Fruit fly (Drosophila melanogaster) whole organism: ENCODE measurements around the gene CG12496.
A peak's percentile ranks its signal among the peaks of the same experiment; 100 is the strongest.

Experiments used
- CG8478 ChIP-seq: fragments of >200 bp; optimal IDR thresholded peaks from 2 replicates; lab custom pipeline; 2018; ENCODE audit warnings: inconsistent platforms
- Dll ChIP-seq: fragments of >200 bp; optimal IDR thresholded peaks from 2 replicates; lab custom pipeline; 2017
- EcR ChIP-seq, 2 experiments: fragments of >200 bp; optimal IDR thresholded peaks; 2 replicates each; lab custom pipeline; 2017; ENCODE audit warnings: missing biosample characterization in 2 of 2, missing genetic modification characterization in 2 of 2, missing genetic modification reagents in 2 of 2
- pan ChIP-seq: fragments of >200 bp; optimal IDR thresholded peaks from 2 replicates; lab custom pipeline; 2017
- psq ChIP-seq: fragments of >200 bp; optimal IDR thresholded peaks from 2 replicates; lab custom pipeline; 2017
- usp ChIP-seq: fragments of >200 bp; optimal IDR thresholded peaks from 2 replicates; lab custom pipeline; 2017; ENCODE audit warnings: missing biosample characterization, missing genetic modification characterization, mixed read lengths

The CG12496 gene

dm6 chrX:2410805-2411204, at the start of gene CG12496:
CG12496 (minus strand) TSS chrX:2410901.
- TF ChIP-seq psq (no peak), EcR (GFP tag; optimal IDR thresholded peaks at IDR 0.05; lab: Kevin White, UChicago) (no peak), CG8478 (lab: Kevin White, UChicago) (no peak)

dm6 chrX:2459843-2460242, 49.1 kb upstream of the CG12496 start:
- no peak for TF ChIP-seq EcR (GFP tag; optimal IDR thresholded peaks at IDR 0.05; lab: Kevin White, UChicago)
- no peak for TF ChIP-seq psq
- no peak for TF ChIP-seq usp (GFP tag; lab: Kevin White, UChicago)
- no peak for TF ChIP-seq CG8478 (lab: Kevin White, UChicago)
- no peak for TF ChIP-seq pan (lab: Kevin White, UChicago)
- no peak for TF ChIP-seq Dll (lab: Kevin White, UChicago)

dm6 chrX:2457863-2458458, 47.3 kb upstream of the CG12496 start:
- TF ChIP-seq Dll (lab: Kevin White, UChicago): no peak
- no peak for TF ChIP-seq pan (lab: Kevin White, UChicago)
- no peak for TF ChIP-seq psq
- TF ChIP-seq CG8478 (lab: Kevin White, UChicago): no peak
- TF ChIP-seq usp (GFP tag; lab: Kevin White, UChicago): no peak
- no peak for TF ChIP-seq EcR (GFP tag; optimal IDR thresholded peaks at IDR 0.05; lab: Kevin White, UChicago)

dm6 chrX:2455337-2456246, 44.9 kb upstream of the CG12496 start:
- TF ChIP-seq EcR (GFP tag; optimal IDR thresholded peaks at IDR 0.05; lab: Kevin White, UChicago) (peak in 1 of 2 experiments; percentile 58), Dll (lab: Kevin White, UChicago) (no peak), usp (GFP tag; lab: Kevin White, UChicago) (no peak)

dm6 chrX:2453772-2454171, 43.1 kb upstream of the CG12496 start:
- no peak for TF ChIP-seq EcR (GFP tag; optimal IDR thresholded peaks at IDR 0.05; lab: Kevin White, UChicago)
- TF ChIP-seq pan (lab: Kevin White, UChicago): no peak
- TF ChIP-seq usp (GFP tag; lab: Kevin White, UChicago): no peak
- TF ChIP-seq psq: no peak
- TF ChIP-seq CG8478 (lab: Kevin White, UChicago): no peak
- TF ChIP-seq Dll (lab: Kevin White, UChicago): no peak

- TF ChIP-seq psq: no peak
- no peak for TF ChIP-seq EcR (GFP tag; optimal IDR thresholded peaks at IDR 0.05; lab: Kevin White, UChicago)
- TF ChIP-seq CG8478 (lab: Kevin White, UChicago): no peak
- TF ChIP-seq Dll (lab: Kevin White, UChicago): no peak
- no peak for TF ChIP-seq pan (lab: Kevin White, UChicago)
- TF ChIP-seq usp (GFP tag; lab: Kevin White, UChicago): no peak
Measured at dm6 chrX:2452734-2453133, 42.0 kb upstream of the CG12496 start.

- TF ChIP-seq Dll (lab: Kevin White, UChicago) (no peak), CG8478 (lab: Kevin White, UChicago) (no peak), pan (lab: Kevin White, UChicago) (no peak), usp (GFP tag; lab: Kevin White, UChicago) (no peak), EcR (GFP tag; optimal IDR thresholded peaks at IDR 0.05; lab: Kevin White, UChicago) (no peak), psq (no peak)
Measured at dm6 chrX:2447750-2448299, 37.1 kb upstream of the CG12496 start, which contains the start of gene z. z (plus strand) TSS chrX:2447769.

dm6 chrX:2443798-2444197, 33.1 kb upstream of the CG12496 start, which contains the start of gene tko:
tko (minus strand) TSS chrX:2443976.
- no peak for TF ChIP-seq CG8478 (lab: Kevin White, UChicago)

dm6 chrX:2440219-2440618, 29.5 kb upstream of the CG12496 start:
- no peak for TF ChIP-seq pan (lab: Kevin White, UChicago)
- no peak for TF ChIP-seq CG8478 (lab: Kevin White, UChicago)

- TF ChIP-seq Dll (lab: Kevin White, UChicago): no peak
- TF ChIP-seq CG8478 (lab: Kevin White, UChicago): no peak
- no peak for TF ChIP-seq psq
- no peak for TF ChIP-seq usp (GFP tag; lab: Kevin White, UChicago)
- TF ChIP-seq EcR (GFP tag; optimal IDR thresholded peaks at IDR 0.05; lab: Kevin White, UChicago): no peak
- TF ChIP-seq pan (lab: Kevin White, UChicago): no peak
Measured at dm6 chrX:2434913-2435312, 24.2 kb upstream of the CG12496 start.

dm6 chrX:2428903-2429302, 18.2 kb upstream of the CG12496 start, which contains the start of gene gt:
gt (minus strand) TSS chrX:2428967.
- no peak for TF ChIP-seq psq

dm6 chrX:2425755-2426154, 15.1 kb upstream of the CG12496 start, which contains the start of gene CG32797:
CG32797 (minus strand) TSS chrX:2425855.
- no peak for TF ChIP-seq pan (lab: Kevin White, UChicago)
- no peak for TF ChIP-seq usp (GFP tag; lab: Kevin White, UChicago)
- TF ChIP-seq Dll (lab: Kevin White, UChicago): no peak
- no peak for TF ChIP-seq EcR (GFP tag; optimal IDR thresholded peaks at IDR 0.05; lab: Kevin White, UChicago)
- no peak for TF ChIP-seq psq
- TF ChIP-seq CG8478 (lab: Kevin White, UChicago): no peak
